Fruit fly (Drosophila melanogaster): ENCODE data around the gene CG1943.

CG1943 gene

dm6 chr3R:7060467-7060866 is 14.2 kb upstream of the CG1943 start, which contains the start of gene djl:
TSS of gene djl (plus strand) at chr3R:7060767.
- TF ChIP-seq Hr83 (GFP tag; optimal IDR thresholded peaks at IDR 0.05; ENCODE audit: poor library complexity, severe bottlenecking) (no peak), psq (GFP tag; optimal IDR thresholded peaks at IDR 0.05) (no peak), brk (GFP tag; optimal IDR thresholded peaks at IDR 0.05) (no peak), jim (GFP tag; optimal IDR thresholded peaks at IDR 0.05) (no peak)

- TF ChIP-seq rgr (GFP tag; optimal IDR thresholded peaks at IDR 0.05) (no peak), HLH106 (tag; optimal IDR thresholded peaks at IDR 0.05) (no peak), psq (GFP tag; optimal IDR thresholded peaks at IDR 0.05) (no peak), br (GFP tag; optimal IDR thresholded peaks at IDR 0.05) (no peak), Hnf4 (GFP tag; optimal IDR thresholded peaks at IDR 0.05) (no peak), h (GFP tag; optimal IDR thresholded peaks at IDR 0.05) (no peak), Rel (GFP tag; optimal IDR thresholded peaks at IDR 0.05) (no peak), Rel (tag; optimal IDR thresholded peaks at IDR 0.05) (no peak), lola (GFP tag; optimal IDR thresholded peaks at IDR 0.05) (no peak), pan (optimal IDR thresholded peaks at IDR 0.05) (no peak)
Observed at dm6 chr3R:7061875-7062274, 12.8 kb upstream of the CG1943 start, which contains the start of gene Mst84B. TSS of gene Mst84B (plus strand) at chr3R:7062175.

dm6 chr3R:7066267-7066666 is 8.4 kb upstream of the CG1943 start:
- no peak for TF ChIP-seq rgr (GFP tag; optimal IDR thresholded peaks at IDR 0.05)
- no peak for TF ChIP-seq sv (GFP tag; optimal IDR thresholded peaks at IDR 0.05)
- TF ChIP-seq N (GFP tag; optimal IDR thresholded peaks at IDR 0.05): no peak
- no peak for TF ChIP-seq foxo (GFP tag; optimal IDR thresholded peaks at IDR 0.05)
- no peak for TF ChIP-seq pan (optimal IDR thresholded peaks at IDR 0.05)
- no peak for TF ChIP-seq sage (GFP tag; optimal IDR thresholded peaks at IDR 0.05)
- TF ChIP-seq fru (GFP tag; optimal IDR thresholded peaks at IDR 0.05): no peak
- TF ChIP-seq Hnf4 (GFP tag; optimal IDR thresholded peaks at IDR 0.05): no peak
- no peak for TF ChIP-seq Myc (optimal IDR thresholded peaks at IDR 0.05)
- no peak for TF ChIP-seq Rel (GFP tag; optimal IDR thresholded peaks at IDR 0.05)
- TF ChIP-seq Rel (tag; optimal IDR thresholded peaks at IDR 0.05): no peak
- no peak for TF ChIP-seq tai (GFP tag; optimal IDR thresholded peaks at IDR 0.05)
- TF ChIP-seq Sp1 (GFP tag; optimal IDR thresholded peaks at IDR 0.05): no peak
- no peak for TF ChIP-seq OdsH (GFP tag; optimal IDR thresholded peaks at IDR 0.05)
- no peak for TF ChIP-seq usp (GFP tag; optimal IDR thresholded peaks at IDR 0.05)
- no peak for TF ChIP-seq lola (GFP tag; optimal IDR thresholded peaks at IDR 0.05)
- no peak for TF ChIP-seq ey (GFP tag; optimal IDR thresholded peaks at IDR 0.05)

dm6 chr3R:7067092-7067491 is 7.6 kb upstream of the CG1943 start, which contains the start of the genes CG1105 and CG1965:
TSS of gene CG1105 (minus strand) at chr3R:7067136.
TSS of gene CG1965 (plus strand) at chr3R:7067401.
- TF ChIP-seq OdsH (GFP tag; optimal IDR thresholded peaks at IDR 0.05) (peak; percentile 84), Myc (optimal IDR thresholded peaks at IDR 0.05) (no peak), brk (GFP tag; optimal IDR thresholded peaks at IDR 0.05) (no peak), Hr78 (GFP tag; optimal IDR thresholded peaks at IDR 0.05) (no peak), tai (GFP tag; optimal IDR thresholded peaks at IDR 0.05) (peak; percentile 95), foxo (GFP tag; optimal IDR thresholded peaks at IDR 0.05) (peak; percentile 4 to 94), fru (GFP tag; optimal IDR thresholded peaks at IDR 0.05) (peak; percentile 90), br (GFP tag; optimal IDR thresholded peaks at IDR 0.05) (peak; percentile 87), ey (GFP tag; optimal IDR thresholded peaks at IDR 0.05) (peak; percentile 91), Sp1 (GFP tag; optimal IDR thresholded peaks at IDR 0.05) (peak; percentile 83), GATAd (GFP tag; optimal IDR thresholded peaks at IDR 0.05) (no peak), psq (GFP tag; optimal IDR thresholded peaks at IDR 0.05) (peak; percentile 78), CrebA (GFP tag; optimal IDR thresholded peaks at IDR 0.05; ENCODE audit: borderline replicate concordance) (no peak), CG9705 (GFP tag; optimal IDR thresholded peaks at IDR 0.05) (peak; percentile 83), sage (GFP tag; optimal IDR thresholded peaks at IDR 0.05) (peak; percentile 82), CG32264 (GFP tag; optimal IDR thresholded peaks at IDR 0.05) (peak; percentile 74), Dfd (GFP tag; optimal IDR thresholded peaks at IDR 0.05) (no peak), Mio (GFP tag; optimal IDR thresholded peaks at IDR 0.05) (peak; percentile 41), Rel (GFP tag; optimal IDR thresholded peaks at IDR 0.05) (no peak), Rel (tag; optimal IDR thresholded peaks at IDR 0.05) (peak; percentile 68), woc (GFP tag; optimal IDR thresholded peaks at IDR 0.05) (peak; percentile 83), lola (GFP tag; optimal IDR thresholded peaks at IDR 0.05) (no peak), Jra (GFP tag; optimal IDR thresholded peaks at IDR 0.05) (peak; percentile 93), rgr (GFP tag; optimal IDR thresholded peaks at IDR 0.05) (peak; percentile 90), Abd-B (GFP tag; optimal IDR thresholded peaks at IDR 0.05) (no peak), HLH106 (tag; optimal IDR thresholded peaks at IDR 0.05) (peak; percentile 92), usp (GFP tag; optimal IDR thresholded peaks at IDR 0.05) (no peak), Hr83 (GFP tag; optimal IDR thresholded peaks at IDR 0.05; ENCODE audit: poor library complexity, severe bottlenecking) (peak; percentile 59), jim (GFP tag; optimal IDR thresholded peaks at IDR 0.05) (peak; percentile 21), h (GFP tag; optimal IDR thresholded peaks at IDR 0.05) (peak; percentile 93), dsf (GFP tag; optimal IDR thresholded peaks at IDR 0.05; ENCODE audit: borderline replicate concordance) (peak; percentile 92), Dif (GFP tag; optimal IDR thresholded peaks at IDR 0.05; ENCODE audit: partially characterized antibody) (no peak), Hnf4 (GFP tag; optimal IDR thresholded peaks at IDR 0.05) (peak; percentile 95), dl (GFP tag; optimal IDR thresholded peaks at IDR 0.05; ENCODE audit: insufficient read depth in 1 of 2, partially characterized antibody in 2 of 2) (no peak), dmrt93B (GFP tag; optimal IDR thresholded peaks at IDR 0.05) (peak; percentile 82), sv (GFP tag; optimal IDR thresholded peaks at IDR 0.05) (peak; percentile 89), Vsx2 (GFP tag; optimal IDR thresholded peaks at IDR 0.05; ENCODE audit: partially characterized antibody) (no peak)

Measured in whole organism, wandering third instar larva.